Worm (Caenorhabditis elegans): ENCODE data around the gene otpl-5.

DNA sequence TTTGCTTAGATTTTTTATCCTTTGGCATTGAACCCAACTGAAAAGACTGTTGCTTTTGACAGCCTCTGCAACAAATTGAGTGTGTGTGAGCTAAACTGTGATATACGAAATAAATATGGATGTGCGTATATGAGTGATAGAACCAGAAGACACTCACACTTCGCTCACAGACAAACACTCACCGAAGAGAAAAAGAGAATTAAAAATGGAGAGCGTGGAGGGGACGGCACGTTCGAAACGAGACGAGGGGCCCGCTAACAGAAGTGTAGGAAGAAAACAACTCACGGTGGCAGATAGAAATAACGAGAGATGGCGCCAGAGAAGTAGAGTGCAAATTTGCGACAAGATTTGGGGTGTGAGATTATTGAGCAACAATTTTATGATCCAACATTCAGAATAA lies 11.0 kb upstream of the otpl-5 start:
- TF ChIP-seq pha-2 (tag; optimal IDR thresholded peaks at IDR 0.05) (no peak), unc-55 (GFP tag; optimal IDR thresholded peaks at IDR 0.05) (no peak)

Measured in whole organism, late embryonic.